Worm (Caenorhabditis elegans) whole organism, L3 larva: ENCODE measurements around the gene F54F7.2.

Source experiments
- R02D3.7 ChIP-seq: fragments of 150-350 bp; optimal IDR thresholded peaks from 2 replicates; lab custom pipeline; 2014; ENCODE audit warnings: missing biosample characterization, missing genetic modification characterization
- ZK546.5 ChIP-seq: sonication (generic microtip); optimal IDR thresholded peaks from 2 replicates; lab custom pipeline; 2017; ENCODE audit warnings: missing biosample characterization, missing genetic modification characterization
- ceh-16 ChIP-seq: sonication (generic microtip); optimal IDR thresholded peaks from 2 replicates; lab custom pipeline; 2017; ENCODE audit warnings: missing biosample characterization, missing genetic modification characterization
- ceh-28 ChIP-seq: fragments of 150-350 bp; optimal IDR thresholded peaks from 2 replicates; lab custom pipeline; 2014; ENCODE audit warnings: missing biosample characterization, missing genetic modification reagents, missing genetic modification characterization
- ceh-9 ChIP-seq: sonication (generic microtip); optimal IDR thresholded peaks from 2 replicates; lab custom pipeline; 2018; ENCODE audit warnings: missing biosample characterization, missing genetic modification characterization
- daf-12 ChIP-seq: fragments of 150-350 bp; optimal IDR thresholded peaks from 2 replicates; lab custom pipeline; 2014; ENCODE audit warnings: missing biosample characterization, missing genetic modification reagents, missing genetic modification characterization
- egl-27 ChIP-seq: sonication (generic microtip); optimal IDR thresholded peaks from 4 replicates; lab custom pipeline; 2017; ENCODE audit warnings: missing biosample characterization, missing genetic modification reagents, missing genetic modification characterization
- egl-5 ChIP-seq: fragments of 150-350 bp; optimal IDR thresholded peaks from 2 replicates; lab custom pipeline; 2017; ENCODE audit warnings: missing biosample characterization, missing genetic modification reagents, missing genetic modification characterization, inconsistent platforms
- elt-1 ChIP-seq: fragments of 150-350 bp; optimal IDR thresholded peaks from 2 replicates; lab custom pipeline; 2014; ENCODE audit warnings: missing biosample characterization, missing genetic modification characterization
- elt-2 ChIP-seq: sonication (generic microtip); optimal IDR thresholded peaks from 2 replicates; lab custom pipeline; 2016; ENCODE audit warnings: missing genetic modification reagents, mild to moderate bottlenecking, missing genetic modification characterization, missing compliant biosample characterization
- elt-3 ChIP-seq, 3 experiments: fragments of 150-350 bp in 1 of 3; sonication (generic microtip) in 2 of 3; optimal IDR thresholded peaks; 2 replicates in 2 of 3; 4 replicates in 1 of 3; lab custom pipeline; 2014 to 2017; ENCODE audit warnings: missing biosample characterization in 3 of 3, missing genetic modification characterization in 3 of 3
- eor-1 ChIP-seq, 2 experiments: fragments of 150-350 bp; optimal IDR thresholded peaks; 2 replicates each; lab custom pipeline; 2014 to 2018; ENCODE audit warnings: missing biosample characterization in 2 of 2, missing genetic modification characterization in 2 of 2
- fkh-10 ChIP-seq: sonication (generic microtip); optimal IDR thresholded peaks from 2 replicates; lab custom pipeline; 2017; ENCODE audit warnings: missing biosample characterization, missing genetic modification reagents, missing genetic modification characterization
- fkh-2 ChIP-seq: fragments of 150-350 bp; optimal IDR thresholded peaks from 2 replicates; lab custom pipeline; 2014; ENCODE audit warnings: missing biosample characterization, missing genetic modification reagents, missing genetic modification characterization
- hmg-11 ChIP-seq: sonication (generic microtip); optimal IDR thresholded peaks from 2 replicates; lab custom pipeline; 2016; ENCODE audit warnings: missing genetic modification characterization, missing compliant biosample characterization
- lin-15B ChIP-seq: fragments of 150-350 bp; optimal IDR thresholded peaks from 2 replicates; lab custom pipeline; 2014; ENCODE audit warnings: missing biosample characterization, missing genetic modification characterization
- lsy-12 ChIP-seq: sonication (generic microtip); optimal IDR thresholded peaks from 2 replicates; lab custom pipeline; 2016; ENCODE audit warnings: mild to moderate bottlenecking, missing genetic modification characterization, missing compliant biosample characterization
- nfya-1 ChIP-seq: sonication (generic microtip); optimal IDR thresholded peaks from 2 replicates; lab custom pipeline; 2017; ENCODE audit warnings: missing genetic modification characterization, mild to moderate bottlenecking, missing compliant biosample characterization, antibody characterized with exemption, moderate library complexity; ENCODE audit not compliant: insufficient read depth
- nhr-23 ChIP-seq: fragments of 150-350 bp; optimal IDR thresholded peaks from 2 replicates; lab custom pipeline; 2014; ENCODE audit warnings: missing biosample characterization, missing genetic modification reagents, missing genetic modification characterization
- nhr-237 ChIP-seq: fragments of 150-350 bp; optimal IDR thresholded peaks from 2 replicates; lab custom pipeline; 2014; ENCODE audit warnings: missing biosample characterization, missing genetic modification characterization
- nhr-25 ChIP-seq: sonication (generic microtip); optimal IDR thresholded peaks from 2 replicates; lab custom pipeline; 2017; ENCODE audit warnings: missing biosample characterization, missing genetic modification characterization
- nhr-43 ChIP-seq: sonication (generic microtip); optimal IDR thresholded peaks from 2 replicates; lab custom pipeline; 2016; ENCODE audit warnings: mild to moderate bottlenecking, missing genetic modification characterization, missing compliant biosample characterization; ENCODE audit not compliant: poor library complexity, severe bottlenecking
- pha-4 ChIP-seq: fragments of 150-350 bp; optimal IDR thresholded peaks from 2 replicates; lab custom pipeline; 2014; ENCODE audit warnings: missing biosample characterization, missing genetic modification reagents, missing genetic modification characterization
- pqm-1 ChIP-seq: fragments of 150-350 bp; optimal IDR thresholded peaks from 2 replicates; lab custom pipeline; 2017; ENCODE audit warnings: missing biosample characterization, missing genetic modification characterization, inconsistent platforms
- sea-2 ChIP-seq: fragments of 150-350 bp; sonication (generic microtip); optimal IDR thresholded peaks from 4 replicates; lab custom pipeline; 2014; ENCODE audit warnings: missing biosample characterization, missing genetic modification reagents, missing genetic modification characterization
- skn-1 ChIP-seq: fragments of 150-350 bp; optimal IDR thresholded peaks from 2 replicates; lab custom pipeline; 2014; ENCODE audit warnings: missing biosample characterization, missing genetic modification characterization
- snpc-4 ChIP-seq: fragments of 150-350 bp; optimal IDR thresholded peaks from 2 replicates; lab custom pipeline; 2014; ENCODE audit warnings: missing biosample characterization, missing genetic modification characterization
- unc-62 ChIP-seq: fragments of 150-350 bp; sonication (generic microtip); optimal IDR thresholded peaks from 4 replicates; lab custom pipeline; 2014; ENCODE audit warnings: missing biosample characterization, missing genetic modification reagents, missing genetic modification characterization
- zag-1 ChIP-seq: fragments of 150-350 bp; optimal IDR thresholded peaks from 2 replicates; lab custom pipeline; 2014; ENCODE audit warnings: missing biosample characterization, missing genetic modification characterization
- ztf-4 ChIP-seq: fragments of 150-350 bp; optimal IDR thresholded peaks from 2 replicates; lab custom pipeline; 2014; ENCODE audit warnings: missing biosample characterization, missing genetic modification characterization

Gene F54F7.2

DNA sequence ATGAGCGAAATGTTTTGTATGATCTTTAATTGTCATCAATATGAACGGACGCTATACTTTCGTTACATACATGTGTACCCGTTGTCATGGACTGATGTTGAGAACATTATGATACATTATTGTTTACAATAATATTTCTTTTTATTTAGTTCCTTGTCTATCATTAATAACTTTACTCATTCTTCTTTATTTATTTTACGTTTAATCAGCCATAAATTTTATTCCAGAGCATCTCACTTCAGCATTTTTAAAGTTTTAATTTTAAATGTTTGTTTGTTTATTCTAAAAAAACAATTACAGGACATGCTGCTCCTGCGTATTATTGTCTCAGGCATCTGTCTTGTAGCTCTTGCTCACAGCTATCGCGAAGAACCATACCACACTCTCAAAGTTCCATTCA lies at the start of gene F54F7.2:
F54F7.2 (plus strand) TSS at position 301 of the 400 bp plus-strand sequence.
- TF ChIP-seq unc-62 (no peak), ZK546.5 (tag; lab: Kevin White, UChicago) (no peak), snpc-4 (tag; lab: Kevin White, UChicago) (no peak), ceh-16 (no peak), skn-1 (tag; lab: Kevin White, UChicago) (no peak), elt-3 (tag; optimal IDR thresholded peaks at IDR 0.05; lab: Kevin White, UChicago) (no peak), ceh-9 (tag; lab: Kevin White, UChicago) (no peak), egl-27 (tag; lab: Kevin White, UChicago) (no peak), daf-12 (tag; lab: Kevin White, UChicago) (no peak), pqm-1 (tag; lab: Kevin White, UChicago) (no peak), fkh-10 (GFP tag; lab: Kevin White, UChicago) (no peak), nhr-25 (no peak), eor-1 (tag; optimal IDR thresholded peaks at IDR 0.05; lab: Kevin White, UChicago) (no peak)
- TF ChIP-seq, all 47 proteins: peak for 0

ce11 chrX:11798057-11798555 lies 45.4 kb upstream of the F54F7.2 start, which contains the start of gene rsd-3:
rsd-3 (plus strand) TSS chrX:11798505.
- TF ChIP-seq eor-1 (tag; optimal IDR thresholded peaks at IDR 0.05; lab: Kevin White, UChicago), result no peak
- peak; percentile 78 for TF ChIP-seq pha-4
- no peak for TF ChIP-seq zag-1
- peak; percentile 79 for TF ChIP-seq hmg-11 (tag; lab: Kevin White, UChicago)
- TF ChIP-seq nhr-25, result peak; percentile 53
- TF ChIP-seq nhr-23 (tag; lab: Kevin White, UChicago), result peak; percentile 77
- peak; percentile 54 for TF ChIP-seq nfya-1
- TF ChIP-seq ztf-4 (tag; lab: Kevin White, UChicago), result no peak
- peak; percentile 47 for TF ChIP-seq nhr-43 (tag; lab: Kevin White, UChicago)
- peak; percentile 74 for TF ChIP-seq ceh-28 (tag; lab: Kevin White, UChicago)
- peak; percentile 31 for TF ChIP-seq skn-1 (tag; lab: Kevin White, UChicago)
- peak; percentile 1 for TF ChIP-seq lin-15B (tag; lab: Kevin White, UChicago)
- no peak for TF ChIP-seq ZK546.5 (tag; lab: Kevin White, UChicago)
- TF ChIP-seq snpc-4 (tag; lab: Kevin White, UChicago), result peak; percentile 15
- peak; percentile 52 for TF ChIP-seq elt-2 (tag; lab: Kevin White, UChicago)

ce11 chrX:11804057-11804456 lies 39.4 kb upstream of the F54F7.2 start, which contains the start of gene C34E11.4:
C34E11.4 (plus strand) TSS chrX:11804210.
- TF ChIP-seq elt-2 (tag; lab: Kevin White, UChicago) (peak; percentile 43), elt-3 (tag; optimal IDR thresholded peaks at IDR 0.05; lab: Kevin White, UChicago) (no peak)

DNA sequence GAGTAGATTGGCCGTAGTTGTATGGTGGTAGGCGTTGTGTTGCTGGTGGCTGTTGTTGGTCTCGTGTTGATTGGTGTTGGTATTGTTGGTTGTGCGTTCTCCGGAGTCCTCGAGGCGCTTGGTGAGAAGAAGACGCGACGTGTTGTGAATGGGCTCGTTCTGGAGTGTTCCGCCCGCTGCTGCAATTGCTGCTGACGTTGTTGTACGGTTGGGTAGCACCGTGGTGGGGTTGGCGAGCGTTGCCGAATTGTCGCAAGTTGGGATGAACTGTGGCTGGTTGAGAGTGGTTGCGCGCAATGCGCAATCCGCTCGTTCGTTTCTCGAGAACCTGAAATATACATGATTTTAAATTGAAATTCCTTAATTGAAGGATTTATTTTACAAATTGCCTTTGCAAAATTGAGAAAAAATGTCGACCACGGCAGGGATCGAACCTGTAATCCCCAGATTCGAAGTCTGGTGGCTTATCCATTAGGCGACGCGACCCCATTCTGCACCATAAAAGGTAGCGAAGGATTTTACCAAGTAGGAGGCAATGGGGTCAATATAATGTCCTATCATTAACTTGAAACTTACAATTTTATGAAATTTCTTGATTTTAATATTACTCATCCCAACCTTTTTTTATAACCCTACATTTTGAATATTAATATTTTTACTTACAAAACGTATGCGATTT lies 37.1 kb upstream of the F54F7.2 start:
- TF ChIP-seq egl-5 (tag; lab: Kevin White, UChicago) (no peak), daf-12 (tag; lab: Kevin White, UChicago) (no peak), nhr-25 (no peak), lsy-12 (no peak), elt-1 (tag; lab: Kevin White, UChicago) (no peak), zag-1 (no peak), sea-2 (GFP tag; lab: Kevin White, UChicago) (no peak), egl-27 (tag; lab: Kevin White, UChicago) (no peak), nhr-43 (tag; lab: Kevin White, UChicago) (no peak), ceh-16 (no peak), fkh-10 (GFP tag; lab: Kevin White, UChicago) (no peak), R02D3.7 (tag; lab: Kevin White, UChicago) (no peak), fkh-2 (tag; lab: Kevin White, UChicago) (no peak)
- TF ChIP-seq, all 47 proteins: peak for 0

DNA sequence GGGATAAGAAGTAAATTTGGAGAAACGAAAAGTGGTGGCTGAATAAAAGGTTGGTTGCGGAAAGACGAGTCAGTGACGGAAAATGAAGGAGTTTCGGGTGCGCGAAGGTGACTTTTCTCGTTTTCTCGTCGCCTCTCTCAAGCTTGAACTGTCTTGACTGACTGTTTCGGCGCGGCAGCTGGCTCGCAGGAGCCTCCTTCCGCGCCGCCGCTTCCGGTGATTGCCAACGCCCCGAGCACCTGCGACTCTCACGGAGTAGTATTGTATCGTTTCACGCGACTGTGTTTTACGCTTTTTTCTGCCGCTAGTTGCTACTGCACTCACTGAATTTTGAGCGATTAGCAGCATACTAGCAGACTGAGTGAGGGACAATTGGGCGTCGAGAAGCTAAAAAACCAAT lies 28.8 kb upstream of the F54F7.2 start, which contains the start of gene C34E11.2:
C34E11.2 (minus strand) TSS at position 84 of the 400 bp plus-strand sequence.
- TF ChIP-seq lsy-12 (peak; percentile 2), nhr-237 (tag; lab: Kevin White, UChicago) (no peak)
